Worm (Caenorhabditis elegans): Measurements from ENCODE around the gene cec-2.

DNA sequence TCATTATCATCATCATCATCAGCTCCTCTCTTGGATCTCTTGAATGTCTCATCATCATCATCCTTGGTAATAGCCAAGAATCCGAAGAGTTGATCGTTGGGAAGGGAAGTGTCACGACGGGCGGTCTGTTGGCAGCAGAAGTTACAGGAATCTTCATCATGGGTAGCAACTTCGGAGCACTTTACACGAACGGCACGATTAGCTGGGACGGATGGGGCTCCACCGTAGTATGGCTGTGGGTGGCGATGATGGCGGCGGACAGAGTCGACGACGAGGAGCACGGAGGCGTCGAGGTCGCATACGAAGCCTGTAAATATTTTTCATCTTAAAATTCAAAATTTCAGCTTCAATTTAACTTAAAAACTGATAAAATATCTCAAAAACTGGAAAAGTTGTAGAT is 47.2 kb upstream of the cec-2 start:
- TF ChIP-seq unc-86 (tag; optimal IDR thresholded peaks at IDR 0.05), result no peak
- no peak for TF ChIP-seq nhr-77 (tag; optimal IDR thresholded peaks at IDR 0.05)

Data from whole organism, L1 larva.